Fruit fly (Drosophila melanogaster) Kc167 (cell line): Measurements from ENCODE around the gene CG10470.

Experiments used
- Myc ChIP-seq: fragments of >200 bp; optimal IDR thresholded peaks from 2 replicates; lab custom pipeline; 2017; ENCODE audit warnings: missing external identifiers
- Sin3A ChIP-seq: fragments of >200 bp; optimal IDR thresholded peaks from 2 replicates; lab custom pipeline; 2018; ENCODE audit warnings: missing external identifiers
- h ChIP-seq: fragments of >200 bp; optimal IDR thresholded peaks from 3 replicates; lab custom pipeline; 2018; ENCODE audit warnings: missing external identifiers
- insv ChIP-seq: fragments of >200 bp; optimal IDR thresholded peaks from 3 replicates; lab custom pipeline; 2018; ENCODE audit warnings: missing external identifiers
- psq ChIP-seq: fragments of >200 bp; optimal IDR thresholded peaks from 2 replicates; lab custom pipeline; 2017; ENCODE audit warnings: missing external identifiers
- ttk ChIP-seq: sonication (Bioruptor generic); optimal IDR thresholded peaks from 2 replicates; lab custom pipeline; 2017; ENCODE audit warnings: missing external identifiers

CG10470 gene

dm6 chr2L:19015628-19016027 is 33.2 kb upstream of the CG10470 start:
- TF ChIP-seq ttk = no peak
- no peak for TF ChIP-seq h

- TF ChIP-seq Myc (no peak), insv (lab: Kevin White, UChicago) (no peak), h (no peak), psq (no peak), Sin3A (lab: Kevin White, UChicago) (no peak), ttk (no peak)
These were observed 31.8 kb upstream of the CG10470 start for dm6 chr2L:19017060-19017459.

- TF ChIP-seq ttk (no peak), insv (lab: Kevin White, UChicago) (no peak), Sin3A (lab: Kevin White, UChicago) (no peak), h (no peak), Myc (no peak), psq (no peak)
These were observed 30.6 kb upstream of the CG10470 start for dm6 chr2L:19018266-19018665.

- TF ChIP-seq h = no peak
- no peak for TF ChIP-seq Myc
- TF ChIP-seq insv (lab: Kevin White, UChicago) = no peak
- no peak for TF ChIP-seq Sin3A (lab: Kevin White, UChicago)
- no peak for TF ChIP-seq psq
- no peak for TF ChIP-seq ttk
These were observed 29.7 kb upstream of the CG10470 start for dm6 chr2L:19019160-19019592.

dm6 chr2L:19019640-19020039 is 29.2 kb upstream of the CG10470 start:
- no peak for TF ChIP-seq h

- TF ChIP-seq Sin3A (lab: Kevin White, UChicago) (no peak), Myc (no peak), insv (lab: Kevin White, UChicago) (no peak), psq (no peak), h (no peak), ttk (no peak)
These were observed 27.3 kb upstream of the CG10470 start for dm6 chr2L:19021278-19022220.

- TF ChIP-seq Myc = no peak
- TF ChIP-seq Sin3A (lab: Kevin White, UChicago) = no peak
- TF ChIP-seq ttk = no peak
- TF ChIP-seq psq = no peak
- TF ChIP-seq h = no peak
- TF ChIP-seq insv (lab: Kevin White, UChicago) = no peak
These were observed 26.7 kb upstream of the CG10470 start, which contains the start of gene CG15172 for dm6 chr2L:19022221-19022516. Gene CG15172, plus strand, starts transcription at chr2L:19022417.

- no peak for TF ChIP-seq h
These were observed 24.7 kb upstream of the CG10470 start for dm6 chr2L:19023972-19024743.

- TF ChIP-seq psq (no peak), h (no peak), insv (lab: Kevin White, UChicago) (no peak), Sin3A (lab: Kevin White, UChicago) (no peak), ttk (no peak), Myc (no peak)
These were observed 24.2 kb upstream of the CG10470 start for dm6 chr2L:19024744-19025059.

- TF ChIP-seq Myc = no peak
- TF ChIP-seq insv (lab: Kevin White, UChicago) = no peak
- TF ChIP-seq ttk = no peak
- no peak for TF ChIP-seq h
- no peak for TF ChIP-seq psq
These were observed 22.2 kb upstream of the CG10470 start for dm6 chr2L:19026491-19027197.

dm6 chr2L:19027246-19027886 is 21.5 kb upstream of the CG10470 start, which contains the start of gene Sidpn:
Gene Sidpn, plus strand, starts transcription at chr2L:19027710.
- TF ChIP-seq ttk (no peak), psq (no peak), h (no peak), Sin3A (lab: Kevin White, UChicago) (no peak), insv (lab: Kevin White, UChicago) (no peak), Myc (no peak)

dm6 chr2L:19033288-19033687 is 15.6 kb upstream of the CG10470 start, which contains the start of gene hook:
Gene hook, minus strand, starts transcription at chr2L:19033498.
- TF ChIP-seq h (no peak), insv (lab: Kevin White, UChicago) (no peak), Myc (no peak), Sin3A (lab: Kevin White, UChicago) (no peak), ttk (no peak), psq (no peak)
